Fruit fly (Drosophila melanogaster) whole organism, embryonic: ENCODE data around the gene CG10431.
A peak's percentile ranks its signal among the peaks of the same experiment; 100 is the strongest.

Experiments
- BtbVII ChIP-seq: fragments of 200-800 bp; sonication (Bioruptor generic); optimal IDR thresholded peaks from 3 replicates; lab custom pipeline; 2017; ENCODE audit warnings: missing biosample characterization, mild to moderate bottlenecking, missing genetic modification characterization
- CG11247 ChIP-seq: fragments of 200-800 bp; sonication (Bioruptor generic); IDR thresholded peaks from 2 replicates; pipeline ENCODE4 v1.3.6; 2022; ENCODE audit warnings: missing biosample characterization, missing genetic modification characterization
- CG11560 ChIP-seq: fragments of 200-800 bp; sonication (Bioruptor generic); IDR thresholded peaks from 3 replicates; pipeline ENCODE4 v1.3.6; 2022; ENCODE audit warnings: missing biosample characterization, missing genetic modification characterization
- CG12236 ChIP-seq: fragments of 200-800 bp; sonication (Bioruptor generic); optimal IDR thresholded peaks from 2 replicates; lab custom pipeline; 2016; ENCODE audit warnings: missing biosample characterization, missing genetic modification characterization
- CG12659 ChIP-seq: fragments of 200-800 bp; sonication (Bioruptor generic); optimal IDR thresholded peaks from 3 replicates; lab custom pipeline; 2017; ENCODE audit warnings: mild to moderate bottlenecking, missing biosample characterization, missing genetic modification reagents, missing genetic modification characterization
- CG13894 ChIP-seq: fragments of 200-800 bp; sonication (Bioruptor generic); optimal IDR thresholded peaks from 3 replicates; lab custom pipeline; 2018; ENCODE audit warnings: missing biosample characterization, mild to moderate bottlenecking, missing genetic modification characterization, moderate library complexity
- CG15479 ChIP-seq: fragments of 200-800 bp; sonication (Bioruptor generic); optimal IDR thresholded peaks from 3 replicates; lab custom pipeline; 2019; ENCODE audit warnings: missing biosample characterization, mild to moderate bottlenecking, missing genetic modification characterization, moderate library complexity
- CG1602 ChIP-seq: fragments of 200-800 bp; sonication (Bioruptor generic); optimal IDR thresholded peaks from 3 replicates; lab custom pipeline; 2016; ENCODE audit warnings: missing biosample characterization, missing genetic modification characterization
- CG16779 ChIP-seq: fragments of 200-800 bp; sonication (Bioruptor generic); IDR thresholded peaks from 2 replicates; pipeline ENCODE4 v1.3.6; 2022; ENCODE audit warnings: missing biosample characterization, missing genetic modification characterization
- CG2116 ChIP-seq: fragments of 200-800 bp; sonication (Bioruptor generic); optimal IDR thresholded peaks from 3 replicates; lab custom pipeline; 2018; ENCODE audit warnings: missing biosample characterization, mild to moderate bottlenecking, missing genetic modification characterization
- CG3838 ChIP-seq: fragments of 200-800 bp; sonication (Bioruptor generic); optimal IDR thresholded peaks from 3 replicates; lab custom pipeline; 2016; ENCODE audit warnings: missing biosample characterization, missing genetic modification characterization
- CG3995 ChIP-seq: fragments of 200-800 bp; sonication (Bioruptor generic); optimal IDR thresholded peaks from 3 replicates; lab custom pipeline; 2016; ENCODE audit warnings: missing biosample characterization, missing genetic modification characterization
- CG6254 ChIP-seq: fragments of 200-800 bp; sonication (Bioruptor generic); optimal IDR thresholded peaks from 3 replicates; lab custom pipeline; 2017; ENCODE audit warnings: mild to moderate bottlenecking, missing biosample characterization, missing genetic modification reagents, missing genetic modification characterization
- CG6765 ChIP-seq: fragments of 200-800 bp; sonication (Bioruptor generic); optimal IDR thresholded peaks from 3 replicates; lab custom pipeline; 2017; ENCODE audit warnings: missing biosample characterization, mild to moderate bottlenecking, missing genetic modification characterization
- CG6813 ChIP-seq: fragments of 200-800 bp; sonication (Bioruptor generic); optimal IDR thresholded peaks from 2 replicates; lab custom pipeline; 2017; ENCODE audit warnings: missing biosample characterization, missing genetic modification characterization, mild to moderate bottlenecking, moderate library complexity, missing genetic modification reagents
- CG9797 ChIP-seq: fragments of 200-800 bp; sonication (Bioruptor generic); optimal IDR thresholded peaks from 3 replicates; lab custom pipeline; 2018; ENCODE audit warnings: missing biosample characterization, mild to moderate bottlenecking, missing genetic modification characterization
- CG9876 ChIP-seq: fragments of 200-800 bp; sonication (Bioruptor generic); optimal IDR thresholded peaks from 2 replicates; lab custom pipeline; 2016; ENCODE audit warnings: missing biosample characterization, missing genetic modification characterization
- CrebB ChIP-seq: fragments of 200-800 bp; sonication (Bioruptor generic); optimal IDR thresholded peaks from 3 replicates; lab custom pipeline; 2018; ENCODE audit warnings: missing biosample characterization, mild to moderate bottlenecking, missing genetic modification characterization
- Deaf1 ChIP-seq: fragments of 200-800 bp; optimal IDR thresholded peaks from 3 replicates; lab custom pipeline; 2019; ENCODE audit warnings: missing biosample characterization, mild to moderate bottlenecking, missing genetic modification characterization, moderate library complexity
- Dek ChIP-seq: fragments of 200-800 bp; sonication (Bioruptor generic); optimal IDR thresholded peaks from 3 replicates; lab custom pipeline; 2019; ENCODE audit warnings: missing biosample characterization, mild to moderate bottlenecking, missing genetic modification characterization, moderate library complexity
- Ets97D ChIP-seq: fragments of 200-800 bp; sonication (Bioruptor generic); optimal IDR thresholded peaks from 3 replicates; lab custom pipeline; 2016; ENCODE audit warnings: missing biosample characterization, missing genetic modification characterization
- Fer2 ChIP-seq: fragments of 200-800 bp; sonication (Bioruptor generic); optimal IDR thresholded peaks from 2 replicates; lab custom pipeline; 2018; ENCODE audit warnings: missing biosample characterization, mild to moderate bottlenecking, missing genetic modification characterization, moderate library complexity
- H2.0 ChIP-seq: fragments of 200-800 bp; sonication (Bioruptor generic); IDR thresholded peaks from 2 replicates; pipeline ENCODE4 v1.3.6; 2022; ENCODE audit warnings: missing biosample characterization, missing genetic modification characterization
- HLH54F ChIP-seq: fragments of 200-800 bp; sonication (Bioruptor generic); optimal IDR thresholded peaks from 3 replicates; lab custom pipeline; 2016; ENCODE audit warnings: missing biosample characterization, missing genetic modification characterization
- Hey ChIP-seq: fragments of 200-800 bp; sonication (Bioruptor generic); optimal IDR thresholded peaks from 3 replicates; lab custom pipeline; 2018; ENCODE audit warnings: missing biosample characterization, mild to moderate bottlenecking, missing genetic modification characterization
- MTF-1 ChIP-seq: fragments of 200-800 bp; sonication (Bioruptor generic); optimal IDR thresholded peaks from 2 replicates; lab custom pipeline; 2018; ENCODE audit warnings: missing biosample characterization, mild to moderate bottlenecking, missing genetic modification characterization, borderline replicate concordance
- Mes4 ChIP-seq: fragments of 200-800 bp; sonication (Bioruptor generic); optimal IDR thresholded peaks from 2 replicates; lab custom pipeline; 2016; ENCODE audit warnings: missing biosample characterization, missing genetic modification characterization
- NFAT ChIP-seq: fragments of 200-800 bp; sonication (Bioruptor generic); IDR thresholded peaks from 2 replicates; pipeline ENCODE4 v1.3.6; 2022; ENCODE audit warnings: missing biosample characterization, missing genetic modification characterization
- Poxn ChIP-seq: fragments of 200-800 bp; sonication (Bioruptor generic); IDR thresholded peaks from 2 replicates; pipeline ENCODE4 v1.3.6; 2022; ENCODE audit warnings: missing biosample characterization, missing genetic modification characterization
- Spps ChIP-seq: fragments of 200-800 bp; sonication (Bioruptor generic); optimal IDR thresholded peaks from 2 replicates; lab custom pipeline; 2018; ENCODE audit warnings: missing biosample characterization, mild to moderate bottlenecking, missing genetic modification characterization
- Taf1 ChIP-seq: fragments of 200-800 bp; sonication (Bioruptor generic); IDR thresholded peaks from 2 replicates; pipeline ENCODE4 v1.3.6; 2022; ENCODE audit warnings: missing biosample characterization, missing genetic modification characterization
- Tbp ChIP-seq: fragments of >200 bp; optimal IDR thresholded peaks from 2 replicates; lab custom pipeline; 2018; ENCODE audit warnings: missing biosample characterization, missing genetic modification characterization
- bsh ChIP-seq, 2 experiments: fragments of 200-800 bp; sonication (Bioruptor generic); optimal IDR thresholded peaks; 2 replicates each; lab custom pipeline; 2017 to 2018; ENCODE audit warnings: mild to moderate bottlenecking in 2 of 2, missing biosample characterization in 2 of 2, missing genetic modification characterization in 2 of 2, moderate library complexity in 1 of 2
- dan ChIP-seq: fragments of 200-800 bp; sonication (Bioruptor generic); IDR thresholded peaks from 2 replicates; pipeline ENCODE4 v1.3.6; 2022; ENCODE audit warnings: missing biosample characterization, missing genetic modification characterization
- ems ChIP-seq: fragments of 200-800 bp; sonication (Bioruptor generic); optimal IDR thresholded peaks from 3 replicates; lab custom pipeline; 2016; ENCODE audit warnings: missing biosample characterization, missing genetic modification characterization
- gcm2 ChIP-seq: fragments of 200-800 bp; sonication (Bioruptor generic); optimal IDR thresholded peaks from 2 replicates; lab custom pipeline; 2016; ENCODE audit warnings: missing biosample characterization, missing genetic modification characterization
- grau ChIP-seq: fragments of 200-800 bp; optimal IDR thresholded peaks from 3 replicates; lab custom pipeline; 2019; ENCODE audit warnings: missing biosample characterization, mild to moderate bottlenecking, missing genetic modification characterization, moderate library complexity
- gro ChIP-seq: fragments of 200-800 bp; sonication (Bioruptor generic); optimal IDR thresholded peaks from 2 replicates; lab custom pipeline; 2016; ENCODE audit warnings: missing biosample characterization, missing genetic modification characterization
- jing ChIP-seq: fragments of 200-800 bp; sonication (Bioruptor generic); optimal IDR thresholded peaks from 2 replicates; lab custom pipeline; 2018; ENCODE audit warnings: missing biosample characterization, mild to moderate bottlenecking, missing genetic modification characterization
- kni ChIP-seq: fragments of 200-800 bp; sonication (Bioruptor generic); optimal IDR thresholded peaks from 3 replicates; lab custom pipeline; 2017; ENCODE audit warnings: mild to moderate bottlenecking, missing biosample characterization, missing genetic modification reagents, missing genetic modification characterization
- lbe ChIP-seq: fragments of 200-800 bp; sonication (Bioruptor generic); optimal IDR thresholded peaks from 2 replicates; lab custom pipeline; 2016; ENCODE audit warnings: missing biosample characterization, mild to moderate bottlenecking, missing genetic modification characterization
- otp ChIP-seq: fragments of 200-800 bp; sonication (Bioruptor generic); IDR thresholded peaks from 3 replicates; pipeline ENCODE4, ENCODE4 v1.3.6; 2022; ENCODE audit warnings: missing biosample characterization, missing genetic modification characterization
- pb ChIP-seq: fragments of 200-800 bp; sonication (Bioruptor generic); optimal IDR thresholded peaks from 3 replicates; lab custom pipeline; 2016; ENCODE audit warnings: missing biosample characterization, missing genetic modification characterization
- peb ChIP-seq: fragments of 200-800 bp; sonication (Bioruptor generic); IDR thresholded peaks from 2 replicates; pipeline ENCODE4 v1.3.6; 2022; ENCODE audit warnings: missing biosample characterization, missing genetic modification characterization
- run ChIP-seq: fragments of 200-800 bp; sonication (Bioruptor generic); optimal IDR thresholded peaks from 3 replicates; lab custom pipeline; 2018; ENCODE audit warnings: missing biosample characterization, mild to moderate bottlenecking, missing genetic modification characterization
- sens-2 ChIP-seq: fragments of 200-800 bp; sonication (Bioruptor generic); IDR thresholded peaks from 2 replicates; pipeline ENCODE4 v1.3.6; 2022; ENCODE audit warnings: missing biosample characterization, missing genetic modification characterization
- sr ChIP-seq: fragments of 200-800 bp; sonication (Bioruptor generic); IDR thresholded peaks from 3 replicates; pipeline ENCODE4 v1.3.6; 2022; ENCODE audit warnings: missing biosample characterization, missing genetic modification characterization
- tio ChIP-seq: fragments of 200-800 bp; sonication (Bioruptor generic); optimal IDR thresholded peaks from 2 replicates; lab custom pipeline; 2017; ENCODE audit warnings: missing biosample characterization, missing genetic modification characterization, inconsistent platforms
- tll ChIP-seq, 2 experiments: fragments of 200-800 bp in 1 of 2; fragments of >200 bp in 1 of 2; sonication (Bioruptor generic) in 1 of 2; optimal IDR thresholded peaks; 2 replicates each; lab custom pipeline; 2017 to 2019; ENCODE audit warnings: missing biosample characterization in 2 of 2, missing genetic modification characterization in 2 of 2, mild to moderate bottlenecking in 1 of 2, moderate library complexity in 1 of 2
- vvl ChIP-seq: fragments of 200-800 bp; sonication (Bioruptor generic); IDR thresholded peaks from 2 replicates; pipeline ENCODE4 v1.3.6; 2022; ENCODE audit warnings: missing biosample characterization, missing genetic modification characterization

Gene CG10431

dm6 chr2L:18968370-18969105 lies 6.0 kb upstream of the CG10431 start, which contains the start of the genes Nak and Tango6 (continued):
- TF ChIP-seq grau (tag; lab: Kevin White, UChicago) (peak; percentile 51), dan (GFP tag; lab: Robert Waterston, UW) (no peak), CG9876 (GFP tag; lab: Kevin White, UChicago) (peak; percentile 3), CG13894 (tag; lab: Kevin White, UChicago) (no peak), Dek (no peak), CG3995 (GFP tag; lab: Kevin White, UChicago) (peak; percentile 9), Poxn (no peak), CG9797 (peak; percentile 92), H2.0 (GFP tag; lab: Robert Waterston, UW) (no peak), CG6765 (GFP tag; lab: Kevin White, UChicago) (no peak), CG2116 (peak; percentile 95), CG11247 (no peak), Taf1 (no peak), HLH54F (GFP tag; lab: Kevin White, UChicago) (peak; percentile 36), Deaf1 (tag; lab: Kevin White, UChicago) (no peak), CG15479 (GFP tag; lab: Kevin White, UChicago) (peak; percentile 97), CG6254 (GFP tag; lab: Kevin White, UChicago) (no peak), vvl (GFP tag; lab: Robert Waterston, UW) (0 out of 2 replicates have a peak, but pooled peaks have one; percentile 22), lbe (GFP tag; lab: Kevin White, UChicago) (peak; percentile 35), sens-2 (GFP tag; lab: Robert Waterston, UW) (no peak), Hey (tag; lab: Kevin White, UChicago) (no peak), CG11560 (tag; lab: Robert Waterston, UW) (no peak), jing (GFP tag; lab: Kevin White, UChicago) (no peak), bsh (GFP tag; optimal IDR thresholded peaks at IDR 0.05; lab: Kevin White, UChicago) (no peak), Fer2 (tag; lab: Kevin White, UChicago) (no peak), kni (GFP tag; lab: Kevin White, UChicago) (no peak), MTF-1 (no peak), Spps (no peak), sr (GFP tag; lab: Robert Waterston, UW) (peak; percentile 58; the same call in 1 of the 3 replicates), gro (peak; percentile 15), CG16779 (GFP tag; lab: Robert Waterston, UW) (no peak), otp (GFP tag; lab: Robert Waterston, UW) (no peak), tio (GFP tag; lab: Kevin White, UChicago) (no peak), CrebB (tag; lab: Kevin White, UChicago) (no peak), peb (no peak), CG6813 (no peak), pb (peak; percentile 25), run (no peak), CG12659 (peak; percentile 68), BtbVII (GFP tag; lab: Kevin White, UChicago) (no peak), CG1602 (GFP tag; lab: Kevin White, UChicago) (peak; percentile 11), Tbp (GFP tag; lab: Kevin White, UChicago) (no peak), gcm2 (GFP tag; lab: Kevin White, UChicago) (no peak), CG12236 (GFP tag; lab: Kevin White, UChicago) (no peak), tll (GFP tag; optimal IDR thresholded peaks at IDR 0.05; lab: Kevin White, UChicago) (peak; percentile 49 to 87), CG3838 (GFP tag; lab: Kevin White, UChicago) (peak; percentile 10), Mes4 (GFP tag; lab: Kevin White, UChicago) (no peak), Ets97D (peak; percentile 64), ems (GFP tag; lab: Kevin White, UChicago) (no peak), NFAT (GFP tag; lab: Robert Waterston, UW) (no peak)
